Worm (Caenorhabditis elegans) whole organism, young adult: ENCODE measurements around the gene ZK930.6.
A peak's percentile ranks its signal among the peaks of the same experiment; 100 is the strongest.

ENCODE experiments used
- F10E7.11 ChIP-seq: sonication (generic microtip); optimal IDR thresholded peaks from 2 replicates; lab custom pipeline; 2017; ENCODE audit warnings: mild to moderate bottlenecking, missing genetic modification characterization, moderate library complexity, missing compliant biosample characterization
- F39B2.1 ChIP-seq: fragments of 200-800 bp; sonication (Bioruptor generic); IDR thresholded peaks from 2 replicates; pipeline ENCODE4 v1.3.6; 2022; ENCODE audit warnings: missing genetic modification reagents, missing genetic modification characterization, missing compliant biosample characterization
- akir-1 ChIP-seq: fragments of 200-800 bp; sonication (Bioruptor generic); optimal IDR thresholded peaks from 2 replicates; lab custom pipeline; 2018; ENCODE audit warnings: mild to moderate bottlenecking, missing genetic modification characterization, moderate library complexity, missing compliant biosample characterization
- lag-1 ChIP-seq: fragments of 200-800 bp; sonication (Bioruptor generic); IDR thresholded peaks from 2 replicates; pipeline ENCODE4 v1.3.6; 2022; ENCODE audit warnings: missing genetic modification reagents, missing genetic modification characterization, missing compliant biosample characterization
- lin-35 ChIP-seq, 3 experiments: fragments of 150-350 bp in 2 of 3; sonication (generic microtip) in 1 of 3; optimal IDR thresholded peaks; 2 replicates each; lab custom pipeline; 2014 to 2018; ENCODE audit warnings: missing biosample characterization in 3 of 3, missing genetic modification characterization in 3 of 3, missing genetic modification reagents in 3 of 3
- nhr-120 ChIP-seq: fragments of 200-800 bp; sonication (Bioruptor generic); IDR thresholded peaks from 2 replicates; pipeline ENCODE4 v1.3.6; 2022; ENCODE audit warnings: missing genetic modification characterization, missing compliant biosample characterization
- nhr-179 ChIP-seq: sonication (generic microtip); optimal IDR thresholded peaks from 2 replicates; lab custom pipeline; 2016; ENCODE audit warnings: mild to moderate bottlenecking, missing genetic modification characterization, missing compliant biosample characterization
- nhr-90 ChIP-seq: sonication (generic microtip); optimal IDR thresholded peaks from 2 replicates; lab custom pipeline; 2016; ENCODE audit warnings: missing genotype, mild to moderate bottlenecking, missing genetic modification characterization, missing compliant biosample characterization
- repo-1 ChIP-seq: sonication (generic microtip); optimal IDR thresholded peaks from 2 replicates; lab custom pipeline; 2017; ENCODE audit warnings: mild to moderate bottlenecking, missing genetic modification characterization, missing compliant biosample characterization
- snpc-4 ChIP-seq, 5 experiments: fragments of 150-350 bp in 1 of 5; sonication (generic microtip) in 4 of 5; optimal IDR thresholded peaks; 2 replicates each; lab custom pipeline; 2014 to 2018; ENCODE audit warnings: missing genetic modification characterization in 5 of 5, missing biosample characterization in 3 of 5, antibody characterized with exemption in 2 of 5, mild to moderate bottlenecking in 2 of 5, missing compliant biosample characterization in 2 of 5, missing genotype in 2 of 5, moderate library complexity in 2 of 5, missing genetic modification reagents in 1 of 5
- unc-62 ChIP-seq: fragments of 150-350 bp; optimal IDR thresholded peaks from 2 replicates; lab custom pipeline; 2014; ENCODE audit warnings: missing biosample characterization, missing genetic modification reagents, missing genetic modification characterization
- xnd-1 ChIP-seq: sonication (generic microtip); optimal IDR thresholded peaks from 2 replicates; lab custom pipeline; 2016; ENCODE audit warnings: missing genotype, missing genetic modification reagents, missing genetic modification characterization, missing compliant biosample characterization
- zfh-2 ChIP-seq: fragments of 200-800 bp; sonication (Bioruptor generic); conservative IDR thresholded peaks from 2 replicates; pipeline ENCODE4 v1.3.6; 2022; ENCODE audit warnings: missing genetic modification reagents, missing genetic modification characterization, missing compliant biosample characterization
- ztf-25 ChIP-seq: fragments of 200-800 bp; sonication (Bioruptor generic); IDR thresholded peaks from 2 replicates; pipeline ENCODE4 v1.3.6; 2022; ENCODE audit warnings: missing genetic modification reagents, missing genetic modification characterization, missing compliant biosample characterization

- no peak for TF ChIP-seq lin-35 (GFP tag; optimal IDR thresholded peaks at IDR 0.05; lab: Kevin White, UChicago)
- TF ChIP-seq F10E7.11 (tag; lab: Kevin White, UChicago), result no peak
- no peak for TF ChIP-seq akir-1 (GFP tag; lab: Kevin White, UChicago)
- no peak for TF ChIP-seq unc-62 (GFP tag; lab: Kevin White, UChicago)
- no peak for TF ChIP-seq xnd-1 (tag; lab: Kevin White, UChicago)
- TF ChIP-seq snpc-4 (GFP tag; optimal IDR thresholded peaks at IDR 0.05; lab: Kevin White, UChicago), result no peak
- no peak for TF ChIP-seq snpc-4 (tag; optimal IDR thresholded peaks at IDR 0.05; lab: Kevin White, UChicago)
- TF ChIP-seq repo-1 (tag; lab: Kevin White, UChicago), result no peak
- TF ChIP-seq nhr-120 (GFP tag; lab: Robert Waterston, UW), result no peak
- no peak for TF ChIP-seq ztf-25 (GFP tag; lab: Robert Waterston, UW)
- TF ChIP-seq lag-1 (GFP tag; lab: Robert Waterston, UW), result no peak
- TF ChIP-seq nhr-179 (tag; lab: Kevin White, UChicago), result no peak
- TF ChIP-seq nhr-90 (tag; lab: Kevin White, UChicago), result no peak
- peak; percentile 76 for TF ChIP-seq zfh-2 (GFP tag; lab: Robert Waterston, UW)
- TF ChIP-seq F39B2.1 (GFP tag; lab: Robert Waterston, UW), result no peak
These were observed 38.8 kb upstream of the ZK930.6 start for ce11 chrII:11844984-11845383.
